Worm (Caenorhabditis elegans) whole organism, mixed stage, embryonic: Measurements from ENCODE around the gene fbxb-17.

Experiments used
- M03D4.4 ChIP-seq: sonication (generic microtip); optimal IDR thresholded peaks from 2 replicates; lab custom pipeline; 2017; ENCODE audit warnings: mild to moderate bottlenecking, missing genetic modification characterization, missing compliant biosample characterization
- bed-3 ChIP-seq: fragments of 200-800 bp; sonication (Bioruptor generic); optimal IDR thresholded peaks from 3 replicates; lab custom pipeline; 2018; ENCODE audit warnings: mild to moderate bottlenecking, missing genetic modification characterization, moderate library complexity, missing compliant biosample characterization
- blmp-1 ChIP-seq: fragments of 150-350 bp; optimal IDR thresholded peaks from 2 replicates; lab custom pipeline; 2014; ENCODE audit warnings: missing biosample characterization, missing genetic modification characterization
- ceh-43 ChIP-seq: fragments of 200-800 bp; sonication (Bioruptor generic); optimal IDR thresholded peaks from 2 replicates; lab custom pipeline; 2018; ENCODE audit warnings: mild to moderate bottlenecking, missing genetic modification characterization, moderate library complexity, missing compliant biosample characterization
- ceh-83 ChIP-seq: fragments of 200-800 bp; sonication (Bioruptor generic); optimal IDR thresholded peaks from 2 replicates; lab custom pipeline; 2018; ENCODE audit warnings: mild to moderate bottlenecking, missing genetic modification characterization, missing compliant biosample characterization
- ces-1 ChIP-seq: fragments of 150-350 bp; optimal IDR thresholded peaks from 2 replicates; lab custom pipeline; 2014; ENCODE audit warnings: missing biosample characterization, missing genetic modification reagents, missing genetic modification characterization
- cnd-1 ChIP-seq: fragments of 200-800 bp; sonication (Bioruptor generic); optimal IDR thresholded peaks from 2 replicates; lab custom pipeline; 2018; ENCODE audit warnings: mild to moderate bottlenecking, missing genetic modification characterization, missing compliant biosample characterization
- drap-1 ChIP-seq: fragments of 200-800 bp; sonication (Bioruptor generic); optimal IDR thresholded peaks from 3 replicates; lab custom pipeline; 2018; ENCODE audit warnings: mild to moderate bottlenecking, missing genetic modification characterization, missing compliant biosample characterization
- elt-1 ChIP-seq: sonication (generic microtip); optimal IDR thresholded peaks from 2 replicates; lab custom pipeline; 2017; ENCODE audit warnings: missing genetic modification characterization, mild to moderate bottlenecking, missing compliant biosample characterization, antibody characterized with exemption, moderate library complexity, borderline replicate concordance; ENCODE audit not compliant: insufficient read depth
- elt-3 ChIP-seq: fragments of 150-350 bp; optimal IDR thresholded peaks from 2 replicates; lab custom pipeline; 2014; ENCODE audit warnings: missing biosample characterization, missing genetic modification characterization
- flh-1 ChIP-seq: fragments of 200-800 bp; sonication (Bioruptor generic); optimal IDR thresholded peaks from 2 replicates; lab custom pipeline; 2018; ENCODE audit warnings: mild to moderate bottlenecking, missing genetic modification characterization, moderate library complexity, missing compliant biosample characterization
- ham-2 ChIP-seq: fragments of 200-800 bp; sonication (Bioruptor generic); optimal IDR thresholded peaks from 2 replicates; lab custom pipeline; 2018; ENCODE audit warnings: mild to moderate bottlenecking, missing genetic modification characterization, missing compliant biosample characterization
- hlh-1 ChIP-seq: fragments of 150-350 bp; optimal IDR thresholded peaks from 2 replicates; lab custom pipeline; 2014; ENCODE audit warnings: missing biosample characterization, missing genetic modification reagents, missing genetic modification characterization
- lin-13 ChIP-seq: fragments of 150-350 bp; optimal IDR thresholded peaks from 2 replicates; lab custom pipeline; 2014; ENCODE audit warnings: missing biosample characterization, missing genetic modification characterization
- lin-32 ChIP-seq: fragments of 200-800 bp; sonication (Bioruptor generic); optimal IDR thresholded peaks from 2 replicates; lab custom pipeline; 2018; ENCODE audit warnings: mild to moderate bottlenecking, missing genetic modification characterization, missing compliant biosample characterization
- lsy-2 ChIP-seq: fragments of 150-350 bp; optimal IDR thresholded peaks from 2 replicates; lab custom pipeline; 2014; ENCODE audit warnings: missing biosample characterization, missing genetic modification characterization
- mab-5 ChIP-seq: fragments of 150-350 bp; optimal IDR thresholded peaks from 2 replicates; lab custom pipeline; 2014; ENCODE audit warnings: missing biosample characterization, missing genetic modification characterization
- mls-2 ChIP-seq: sonication (generic microtip); optimal IDR thresholded peaks from 2 replicates; lab custom pipeline; 2016; ENCODE audit warnings: mild to moderate bottlenecking, missing genetic modification characterization, moderate library complexity, missing compliant biosample characterization
- nhr-12 ChIP-seq: fragments of 150-350 bp; optimal IDR thresholded peaks from 2 replicates; lab custom pipeline; 2014; ENCODE audit warnings: missing biosample characterization, missing genetic modification characterization
- nhr-2 ChIP-seq: fragments of 150-350 bp; optimal IDR thresholded peaks from 2 replicates; lab custom pipeline; 2014; ENCODE audit warnings: missing biosample characterization, missing genetic modification characterization
- nhr-237 ChIP-seq: fragments of 150-350 bp; optimal IDR thresholded peaks from 2 replicates; lab custom pipeline; 2014; ENCODE audit warnings: missing biosample characterization, missing genetic modification characterization
- pha-4 ChIP-seq: fragments of 150-350 bp; optimal IDR thresholded peaks from 2 replicates; lab custom pipeline; 2018; ENCODE audit warnings: missing biosample characterization, missing genetic modification reagents, missing genetic modification characterization
- sem-2 ChIP-seq: fragments of 200-800 bp; sonication (Bioruptor generic); optimal IDR thresholded peaks from 2 replicates; lab custom pipeline; 2018; ENCODE audit warnings: mild to moderate bottlenecking, missing genetic modification characterization, missing compliant biosample characterization
- snpc-4 ChIP-seq: fragments of 150-350 bp; optimal IDR thresholded peaks from 2 replicates; lab custom pipeline; 2014; ENCODE audit warnings: missing biosample characterization, missing genetic modification characterization
- sptf-1 ChIP-seq: sonication (generic microtip); optimal IDR thresholded peaks from 2 replicates; lab custom pipeline; 2017; ENCODE audit warnings: mild to moderate bottlenecking, missing genetic modification characterization, moderate library complexity, missing compliant biosample characterization
- tbx-8 ChIP-seq: fragments of 200-800 bp; sonication (Bioruptor generic); optimal IDR thresholded peaks from 2 replicates; lab custom pipeline; 2018; ENCODE audit warnings: mild to moderate bottlenecking, missing genetic modification characterization, moderate library complexity, missing compliant biosample characterization
- unc-120 ChIP-seq: sonication (generic microtip); optimal IDR thresholded peaks from 2 replicates; lab custom pipeline; 2017; ENCODE audit warnings: missing genetic modification characterization, missing compliant biosample characterization; ENCODE audit not compliant: poor library complexity, severe bottlenecking
- unc-39 ChIP-seq: fragments of 150-350 bp; optimal IDR thresholded peaks from 2 replicates; lab custom pipeline; 2014; ENCODE audit warnings: missing biosample characterization, missing genetic modification characterization
- unc-62 ChIP-seq: fragments of 150-350 bp; optimal IDR thresholded peaks from 2 replicates; lab custom pipeline; 2014; ENCODE audit warnings: missing biosample characterization, missing genetic modification reagents, missing genetic modification characterization
- zip-8 ChIP-seq: fragments of 150-350 bp; optimal IDR thresholded peaks from 2 replicates; lab custom pipeline; 2014; ENCODE audit warnings: missing biosample characterization, missing genetic modification characterization
- ztf-11 ChIP-seq: fragments of 150-350 bp; optimal IDR thresholded peaks from 2 replicates; lab custom pipeline; 2014; ENCODE audit warnings: missing biosample characterization, missing genetic modification characterization

The fbxb-17 gene

DNA sequence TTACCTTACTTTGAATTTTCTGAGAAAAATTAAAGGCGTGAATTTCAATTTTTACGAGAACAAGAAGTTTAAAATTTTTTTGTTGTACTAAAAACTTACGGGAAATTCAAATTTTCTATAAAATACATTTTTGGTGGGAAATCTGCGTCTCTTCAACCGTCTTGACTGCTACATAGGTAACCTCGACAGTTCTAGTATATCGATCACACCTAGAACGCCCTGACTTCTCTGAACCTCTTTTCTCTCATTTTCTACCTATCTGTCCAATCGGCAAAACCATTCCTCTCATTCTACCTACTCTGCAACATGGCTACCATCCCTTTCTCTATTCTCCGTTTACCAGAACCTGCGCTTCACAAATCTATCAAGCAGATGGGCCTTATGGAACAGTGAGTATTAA is 7.6 kb downstream of the fbxb-17 start, which contains the start of gene fbxb-25:
fbxb-25 (plus strand) TSS at position 301 of the 400 bp plus-strand sequence.
- TF ChIP-seq blmp-1 (tag; lab: Kevin White, UChicago) (no peak), drap-1 (GFP tag; lab: Kevin White, UChicago) (no peak), nhr-12 (tag; lab: Kevin White, UChicago) (no peak), cnd-1 (tag; lab: Kevin White, UChicago) (no peak), lsy-2 (tag; lab: Kevin White, UChicago) (no peak)
- TF ChIP-seq, all 35 proteins: peak for 0

DNA sequence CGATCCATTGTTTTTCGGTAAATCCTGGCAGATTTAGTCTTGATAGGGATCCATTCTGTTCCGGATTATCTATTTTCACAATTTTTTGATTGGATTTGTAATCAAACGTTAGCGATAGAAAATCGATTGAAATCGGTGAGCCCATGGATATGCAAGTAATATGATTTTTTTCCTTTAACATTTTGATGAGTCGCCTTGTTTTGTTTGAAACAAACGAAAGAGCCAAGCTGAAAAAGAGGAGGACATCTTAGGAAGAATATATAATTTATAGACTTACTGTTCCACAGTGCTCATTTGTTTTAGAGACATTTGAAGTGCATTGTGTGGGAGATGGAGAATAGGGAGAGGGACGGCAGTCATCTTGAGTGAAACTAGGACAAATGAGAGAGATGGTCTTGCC is 12.6 kb downstream of the fbxb-17 start, which contains the start of the genes fbxb-18 and fbxb-19:
fbxb-18 (minus strand) TSS at position 101 of the 400 bp plus-strand sequence.
fbxb-19 (minus strand) TSS at position 369 of the 400 bp plus-strand sequence.
- no peak for TF ChIP-seq unc-39 (tag; lab: Kevin White, UChicago)

DNA sequence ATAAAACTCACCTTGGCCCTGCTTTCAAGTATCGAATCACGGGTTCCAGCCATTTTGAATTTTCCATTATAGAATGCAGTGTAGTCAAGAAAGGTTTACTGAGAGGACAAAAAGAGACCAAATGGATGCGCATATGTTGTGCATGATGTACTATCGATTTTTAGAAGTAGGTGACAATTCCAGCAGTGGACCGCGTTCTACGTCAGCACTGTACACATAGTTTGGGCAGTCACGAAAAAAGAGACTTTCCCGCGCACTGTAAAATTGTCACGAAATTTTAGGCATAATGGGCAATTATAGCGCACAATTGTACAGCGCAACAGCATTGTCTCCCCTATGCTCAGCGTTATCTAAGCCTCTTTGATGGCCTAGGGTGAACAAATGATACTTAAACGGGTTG is 14.8 kb downstream of the fbxb-17 start, which contains the start of gene fbxc-22:
fbxc-22 (minus strand) TSS at position 101 of the 400 bp plus-strand sequence.
- no peak for TF ChIP-seq sptf-1 (tag; lab: Kevin White, UChicago)
- no peak for TF ChIP-seq nhr-237
- no peak for TF ChIP-seq unc-39 (tag; lab: Kevin White, UChicago)
- TF ChIP-seq elt-1 (tag; lab: Kevin White, UChicago): no peak
- no peak for TF ChIP-seq mab-5 (tag; lab: Kevin White, UChicago)
- TF ChIP-seq lin-32 (GFP tag; lab: Kevin White, UChicago): no peak
- no peak for TF ChIP-seq mls-2 (tag; lab: Kevin White, UChicago)
- TF ChIP-seq bed-3 (GFP tag; lab: Kevin White, UChicago): no peak
- no peak for TF ChIP-seq ham-2 (GFP tag; lab: Kevin White, UChicago)
- TF ChIP-seq lin-13 (tag; lab: Kevin White, UChicago): no peak
- TF ChIP-seq tbx-8 (GFP tag; lab: Kevin White, UChicago): no peak
- no peak for TF ChIP-seq unc-62

DNA sequence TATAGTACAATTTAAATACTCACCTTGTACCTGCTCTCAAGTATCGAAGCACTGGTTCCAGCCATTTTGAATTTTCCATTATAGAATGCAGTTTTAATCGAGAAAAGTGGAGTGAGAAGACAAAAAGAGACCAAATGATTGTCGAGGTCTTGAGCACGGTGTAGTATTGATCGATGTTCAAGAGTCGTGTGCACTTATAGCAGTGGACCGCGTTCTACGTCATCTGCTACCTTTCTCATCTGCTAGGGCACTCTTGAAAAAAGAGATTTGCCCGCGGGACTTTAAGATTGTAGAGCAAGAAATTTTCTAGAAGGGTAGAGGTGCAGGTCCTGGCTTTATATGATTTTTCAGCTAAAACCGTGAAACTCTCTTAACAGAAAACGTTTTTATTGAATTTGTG is 16.6 kb downstream of the fbxb-17 start, which contains the start of gene fbxc-21:
fbxc-21 (minus strand) TSS at position 101 of the 400 bp plus-strand sequence.
- TF ChIP-seq lin-13 (tag; lab: Kevin White, UChicago) (no peak), ztf-11 (tag; lab: Kevin White, UChicago) (no peak), pha-4 (tag; lab: Kevin White, UChicago) (no peak), sem-2 (GFP tag; lab: Kevin White, UChicago) (no peak), nhr-12 (tag; lab: Kevin White, UChicago) (no peak), flh-1 (GFP tag; lab: Kevin White, UChicago) (no peak), snpc-4 (tag; lab: Kevin White, UChicago) (no peak), elt-1 (tag; lab: Kevin White, UChicago) (no peak), sptf-1 (tag; lab: Kevin White, UChicago) (no peak), cnd-1 (tag; lab: Kevin White, UChicago) (no peak), ceh-43 (GFP tag; lab: Kevin White, UChicago) (no peak)

DNA sequence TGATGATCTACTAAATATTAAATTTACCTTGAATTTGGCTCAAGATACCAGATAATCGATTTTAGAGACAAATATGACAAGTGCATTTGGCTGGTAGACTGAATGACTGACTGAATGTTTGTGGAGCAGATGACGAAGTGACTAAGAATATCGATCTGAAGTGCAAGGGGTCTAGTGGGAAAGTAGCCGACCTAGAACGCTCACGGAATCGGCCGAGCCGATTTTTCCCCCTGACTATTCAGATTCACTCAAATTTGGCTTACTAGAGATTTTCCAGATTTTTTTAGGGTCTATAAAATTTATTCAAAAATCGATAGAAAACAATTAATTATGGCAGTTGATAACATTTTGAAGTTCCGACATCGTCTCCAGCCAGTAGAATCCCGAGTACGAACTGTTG is 18.3 kb downstream of the fbxb-17 start, which contains the start of gene fbxc-26:
fbxc-26 (minus strand) TSS at position 101 of the 400 bp plus-strand sequence.
- TF ChIP-seq unc-39 (tag; lab: Kevin White, UChicago) (no peak), nhr-2 (no peak), flh-1 (GFP tag; lab: Kevin White, UChicago) (no peak), zip-8 (tag; lab: Kevin White, UChicago) (no peak), lin-32 (GFP tag; lab: Kevin White, UChicago) (no peak), bed-3 (GFP tag; lab: Kevin White, UChicago) (no peak)
- TF ChIP-seq, all 35 proteins: peak for 0

DNA sequence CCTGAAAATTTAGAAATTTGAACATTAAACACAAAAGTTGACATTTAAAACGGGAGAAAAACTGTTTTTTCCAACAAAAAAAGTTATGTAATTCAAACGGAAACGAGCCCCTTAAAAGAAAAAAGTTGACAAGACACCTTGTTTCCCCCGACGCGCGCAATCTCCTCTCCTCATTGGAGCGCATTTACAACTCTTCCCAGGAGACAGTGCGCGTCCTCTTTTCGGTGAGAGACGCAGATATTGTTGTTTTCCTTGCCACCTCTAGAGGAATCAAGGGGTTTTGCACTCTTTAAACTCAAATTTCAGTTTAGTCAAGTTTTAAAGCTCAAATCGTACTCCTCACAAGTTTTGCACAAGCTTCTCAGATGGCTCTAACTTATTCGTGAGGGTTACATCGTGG is 19.7 kb downstream of the fbxb-17 start, which contains the start of gene F58E1.13:
F58E1.13 (minus strand) TSS at position 12 of the 400 bp plus-strand sequence.
- TF ChIP-seq unc-120: no peak

DNA sequence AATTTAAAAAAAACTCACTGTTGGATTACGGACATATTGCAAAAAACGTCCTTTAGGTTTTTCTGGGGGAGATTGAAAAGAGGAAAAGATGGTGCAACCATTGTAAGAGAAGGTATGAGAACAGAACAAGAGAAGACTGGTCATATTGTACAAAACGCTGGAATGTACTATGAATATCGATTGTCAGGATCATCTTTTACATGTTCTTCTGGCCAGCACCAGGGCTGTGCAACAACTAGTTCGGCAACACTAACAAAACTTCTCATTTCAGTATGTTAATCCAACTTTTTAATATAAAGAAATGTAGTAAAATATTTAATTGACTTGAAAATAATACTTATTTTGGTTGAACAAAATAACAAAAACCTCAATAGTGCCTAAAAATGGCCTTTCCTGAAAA is 27.2 kb downstream of the fbxb-17 start, which contains the start of gene fbxb-47:
fbxb-47 (minus strand) TSS at position 101 of the 400 bp plus-strand sequence.
- TF ChIP-seq flh-1 (GFP tag; lab: Kevin White, UChicago) (no peak), hlh-1 (no peak), ham-2 (GFP tag; lab: Kevin White, UChicago) (no peak), ceh-83 (GFP tag; lab: Kevin White, UChicago) (no peak), M03D4.4 (tag; lab: Kevin White, UChicago) (no peak), blmp-1 (tag; lab: Kevin White, UChicago) (no peak), elt-3 (no peak), snpc-4 (tag; lab: Kevin White, UChicago) (no peak), ces-1 (no peak), mls-2 (tag; lab: Kevin White, UChicago) (no peak), tbx-8 (GFP tag; lab: Kevin White, UChicago) (no peak), nhr-2 (no peak), nhr-12 (tag; lab: Kevin White, UChicago) (no peak), bed-3 (GFP tag; lab: Kevin White, UChicago) (no peak), mab-5 (tag; lab: Kevin White, UChicago) (no peak), lin-13 (tag; lab: Kevin White, UChicago) (no peak), drap-1 (GFP tag; lab: Kevin White, UChicago) (no peak), zip-8 (tag; lab: Kevin White, UChicago) (no peak)
